Worm (Caenorhabditis elegans) whole organism, L4 larva: ENCODE results near the gene F49H12.2.

ENCODE experiments used
- F10B5.3 ChIP-seq: sonication (generic microtip); optimal IDR thresholded peaks from 2 replicates; lab custom pipeline; 2016; ENCODE audit warnings: mild to moderate bottlenecking, missing genetic modification characterization, missing compliant biosample characterization
- ceh-32 ChIP-seq: sonication (generic microtip); optimal IDR thresholded peaks from 2 replicates; lab custom pipeline; 2016; ENCODE audit warnings: mild to moderate bottlenecking, missing genetic modification characterization, missing compliant biosample characterization; ENCODE audit not compliant: poor library complexity
- dmd-9 ChIP-seq: fragments of 200-800 bp; sonication (Bioruptor generic); IDR thresholded peaks from 2 replicates; pipeline ENCODE4 v1.3.6; 2022; ENCODE audit warnings: missing genetic modification reagents, missing genetic modification characterization, missing compliant biosample characterization
- dpl-1 ChIP-seq: fragments of 150-350 bp; optimal IDR thresholded peaks from 2 replicates; lab custom pipeline; 2014; ENCODE audit warnings: missing biosample characterization, missing genetic modification reagents, missing genetic modification characterization
- hlh-30 ChIP-seq: sonication (generic microtip); optimal IDR thresholded peaks from 2 replicates; lab custom pipeline; 2017; ENCODE audit warnings: antibody characterized with exemption, mild to moderate bottlenecking, missing genetic modification characterization, missing compliant biosample characterization; ENCODE audit not compliant: insufficient read depth
- hmg-1.1 ChIP-seq: fragments of 200-800 bp; sonication (Bioruptor generic); IDR thresholded peaks from 2 replicates; pipeline ENCODE4 v1.3.6; 2022; ENCODE audit warnings: missing genetic modification reagents, missing genetic modification characterization, missing compliant biosample characterization
- lim-7 ChIP-seq: fragments of 200-800 bp; sonication (Bioruptor generic); IDR thresholded peaks from 2 replicates; pipeline ENCODE4 v1.3.6; 2022; ENCODE audit warnings: missing genetic modification characterization, missing compliant biosample characterization
- lin-39 ChIP-seq: fragments of 150-350 bp; optimal IDR thresholded peaks from 2 replicates; lab custom pipeline; 2014; ENCODE audit warnings: missing biosample characterization, missing genetic modification reagents, missing genetic modification characterization
- mes-2 ChIP-seq: sonication (generic microtip); optimal IDR thresholded peaks from 2 replicates; lab custom pipeline; 2016; ENCODE audit warnings: missing genotype, mild to moderate bottlenecking, missing genetic modification characterization, missing compliant biosample characterization; ENCODE audit not compliant: poor library complexity, severe bottlenecking
- nhr-25 ChIP-seq: sonication (generic microtip); optimal IDR thresholded peaks from 2 replicates; lab custom pipeline; 2017; ENCODE audit warnings: missing genetic modification characterization, mild to moderate bottlenecking, missing compliant biosample characterization, antibody characterized with exemption, moderate library complexity, borderline replicate concordance; ENCODE audit not compliant: insufficient read depth
- set-16 ChIP-seq: fragments of 200-800 bp; sonication (Bioruptor generic); IDR thresholded peaks from 2 replicates; pipeline ENCODE4 v1.3.6; 2022; ENCODE audit warnings: missing genetic modification reagents, missing genetic modification characterization, missing compliant biosample characterization
- skn-1 ChIP-seq: fragments of 150-350 bp; optimal IDR thresholded peaks from 2 replicates; lab custom pipeline; 2014; ENCODE audit warnings: missing biosample characterization, missing genetic modification characterization
- spr-3 ChIP-seq: fragments of 200-800 bp; sonication (Bioruptor generic); optimal IDR thresholded peaks from 2 replicates; lab custom pipeline; 2018; ENCODE audit warnings: mild to moderate bottlenecking, missing genetic modification characterization, missing compliant biosample characterization

The F49H12.2 gene

ce11 chrX:2131650-2132049 is 46.6 kb downstream of the F49H12.2 start, which contains the start of gene F53B1.9:
F53B1.9 (minus strand) TSS chrX:2131844.
- TF ChIP-seq skn-1 (tag; lab: Kevin White, UChicago): no peak
- TF ChIP-seq hlh-30 (tag; lab: Kevin White, UChicago): peak; percentile 17
- TF ChIP-seq spr-3 (GFP tag; lab: Kevin White, UChicago): no peak
- no peak for TF ChIP-seq lin-39
- TF ChIP-seq F10B5.3 (tag; lab: Kevin White, UChicago): no peak
- TF ChIP-seq ceh-32 (tag; lab: Kevin White, UChicago): no peak
- no peak for TF ChIP-seq lim-7 (GFP tag; lab: Robert Waterston, UW)
- 0 out of 2 replicates have a peak, but pooled peaks have one; percentile 9 for TF ChIP-seq hmg-1.1 (GFP tag; lab: Robert Waterston, UW)
- TF ChIP-seq mes-2 (tag; lab: Kevin White, UChicago): peak; percentile 6
- TF ChIP-seq dmd-9 (GFP tag; lab: Robert Waterston, UW): no peak
- TF ChIP-seq set-16 (GFP tag; lab: Robert Waterston, UW): peak; percentile 8; the same call in 1 of the 2 replicates
- TF ChIP-seq dpl-1 (GFP tag; lab: Kevin White, UChicago): no peak
- TF ChIP-seq nhr-25 (tag; lab: Kevin White, UChicago): no peak
